Worm (Caenorhabditis elegans) whole organism, young adult: ENCODE data around the gene cyp-33C11.
"Not testable (repeated sequence)": the region's sequence is repeated elsewhere in the genome, so short reads cannot be mapped to it uniquely, and the experiment has no call there.

Experiments used
- B0261.1 ChIP-seq: sonication (generic microtip); optimal IDR thresholded peaks from 2 replicates; lab custom pipeline; 2016; ENCODE audit warnings: mild to moderate bottlenecking, missing genetic modification characterization, moderate library complexity, missing compliant biosample characterization
- C06A6.2 ChIP-seq: fragments of 200-800 bp; sonication (Bioruptor generic); conservative IDR thresholded peaks from 2 replicates; pipeline ENCODE4 v1.3.6; 2022; ENCODE audit warnings: missing genetic modification characterization, missing compliant biosample characterization
- D2030.7 ChIP-seq: fragments of 200-800 bp; sonication (Bioruptor generic); IDR thresholded peaks from 2 replicates; pipeline ENCODE4 v1.3.6; 2022; ENCODE audit warnings: missing genetic modification reagents, missing genetic modification characterization, missing compliant biosample characterization
- T26A5.8 ChIP-seq: sonication (generic microtip); optimal IDR thresholded peaks from 2 replicates; lab custom pipeline; 2016; ENCODE audit warnings: missing genetic modification characterization, missing compliant biosample characterization
- Y53F4B.3 ChIP-seq: fragments of 200-800 bp; sonication (Bioruptor generic); IDR thresholded peaks from 2 replicates; pipeline ENCODE4 v1.3.6; 2022; ENCODE audit warnings: missing genetic modification reagents, missing genetic modification characterization, missing compliant biosample characterization
- akir-1 ChIP-seq: fragments of 200-800 bp; sonication (Bioruptor generic); optimal IDR thresholded peaks from 2 replicates; lab custom pipeline; 2018; ENCODE audit warnings: mild to moderate bottlenecking, missing genetic modification characterization, moderate library complexity, missing compliant biosample characterization
- aptf-3 ChIP-seq: fragments of 200-800 bp; sonication (Bioruptor generic); IDR thresholded peaks from 2 replicates; pipeline ENCODE4 v1.3.6; 2022; ENCODE audit warnings: missing genetic modification characterization, missing compliant biosample characterization
- attf-3 ChIP-seq: fragments of 200-800 bp; sonication (Bioruptor generic); conservative IDR thresholded peaks from 2 replicates; pipeline ENCODE4 v1.3.6; 2022; ENCODE audit warnings: missing genetic modification reagents, missing genetic modification characterization, missing compliant biosample characterization
- ceh-40 ChIP-seq: fragments of 200-800 bp; sonication (Bioruptor generic); IDR thresholded peaks from 2 replicates; pipeline ENCODE4 v1.3.6; 2022; ENCODE audit warnings: missing genetic modification characterization, missing compliant biosample characterization
- egl-18 ChIP-seq: fragments of 200-800 bp; sonication (Bioruptor generic); IDR thresholded peaks from 2 replicates; pipeline ENCODE4 v1.3.6; 2022; ENCODE audit warnings: missing genetic modification reagents, missing genetic modification characterization, missing compliant biosample characterization
- egl-44 ChIP-seq: fragments of 200-800 bp; sonication (Bioruptor generic); IDR thresholded peaks from 2 replicates; pipeline ENCODE4 v1.3.6; 2022; ENCODE audit warnings: missing genetic modification reagents, missing genetic modification characterization, missing compliant biosample characterization
- ekl-4 ChIP-seq: fragments of 200-800 bp; sonication (Bioruptor generic); IDR thresholded peaks from 2 replicates; pipeline ENCODE4 v1.3.6; 2022; ENCODE audit warnings: missing genetic modification reagents, missing genetic modification characterization, missing compliant biosample characterization
- hmg-20 ChIP-seq: fragments of 200-800 bp; sonication (Bioruptor generic); IDR thresholded peaks from 2 replicates; pipeline ENCODE4 v1.3.6; 2022; ENCODE audit warnings: missing genetic modification reagents, missing genetic modification characterization, missing compliant biosample characterization
- lin-26 ChIP-seq: fragments of 200-800 bp; sonication (Bioruptor generic); IDR thresholded peaks from 2 replicates; pipeline ENCODE4 v1.3.6; 2022; ENCODE audit warnings: missing genetic modification reagents, missing genetic modification characterization, missing compliant biosample characterization
- lir-1 ChIP-seq: fragments of 200-800 bp; sonication (Bioruptor generic); conservative IDR thresholded peaks from 2 replicates; pipeline ENCODE4 v1.3.6; 2022; ENCODE audit warnings: missing genetic modification reagents, missing genetic modification characterization, missing compliant biosample characterization
- lsy-27 ChIP-seq: sonication (generic microtip); optimal IDR thresholded peaks from 2 replicates; lab custom pipeline; 2017; ENCODE audit warnings: missing genetic modification characterization, mild to moderate bottlenecking, missing compliant biosample characterization, antibody characterized with exemption, missing genotype, borderline replicate concordance; ENCODE audit not compliant: insufficient read depth
- madf-8 ChIP-seq: fragments of 200-800 bp; sonication (Bioruptor generic); conservative IDR thresholded peaks from 2 replicates; pipeline ENCODE4 v1.3.6; 2022; ENCODE audit warnings: missing genetic modification reagents, missing genetic modification characterization, missing compliant biosample characterization
- mel-28 ChIP-seq: sonication (generic microtip); optimal IDR thresholded peaks from 2 replicates; lab custom pipeline; 2016; ENCODE audit warnings: borderline replicate concordance, mild to moderate bottlenecking, missing genetic modification characterization, missing compliant biosample characterization
- mxl-1 ChIP-seq: sonication (generic microtip); optimal IDR thresholded peaks from 2 replicates; lab custom pipeline; 2016; ENCODE audit warnings: missing genetic modification characterization, missing compliant biosample characterization
- nfyb-1 ChIP-seq: fragments of 200-800 bp; sonication (Bioruptor generic); IDR thresholded peaks from 2 replicates; pipeline ENCODE4 v1.3.6; 2022; ENCODE audit warnings: missing genetic modification reagents, missing genetic modification characterization, missing compliant biosample characterization
- nhr-179 ChIP-seq: sonication (generic microtip); optimal IDR thresholded peaks from 2 replicates; lab custom pipeline; 2016; ENCODE audit warnings: mild to moderate bottlenecking, missing genetic modification characterization, missing compliant biosample characterization
- rpc-1 ChIP-seq, 2 experiments: fragments of 150-350 bp in 1 of 2; sonication (generic microtip) in 1 of 2; optimal IDR thresholded peaks; 2 replicates each; lab custom pipeline; 2014 to 2018; ENCODE audit warnings: missing biosample characterization in 1 of 2, missing genetic modification characterization in 1 of 2, missing genetic modification reagents in 1 of 2, missing genotype in 1 of 2
- tbp1 ChIP-seq: fragments of 200-800 bp; sonication (Bioruptor generic); optimal IDR thresholded peaks from 2 replicates; lab custom pipeline; 2018; ENCODE audit warnings: mild to moderate bottlenecking, missing genetic modification characterization, missing compliant biosample characterization
- xnd-1 ChIP-seq: sonication (generic microtip); optimal IDR thresholded peaks from 2 replicates; lab custom pipeline; 2016; ENCODE audit warnings: missing genotype, missing genetic modification reagents, missing genetic modification characterization, missing compliant biosample characterization
- ztf-18 ChIP-seq: sonication (generic microtip); optimal IDR thresholded peaks from 2 replicates; lab custom pipeline; 2016; ENCODE audit warnings: missing genotype, mild to moderate bottlenecking, missing genetic modification characterization, missing compliant biosample characterization
- ztf-22 ChIP-seq: fragments of 200-800 bp; sonication (Bioruptor generic); optimal IDR thresholded peaks from 2 replicates; lab custom pipeline; 2018; ENCODE audit warnings: mild to moderate bottlenecking, missing genetic modification characterization, moderate library complexity, missing compliant biosample characterization
- ztf-25 ChIP-seq: fragments of 200-800 bp; sonication (Bioruptor generic); IDR thresholded peaks from 2 replicates; pipeline ENCODE4 v1.3.6; 2022; ENCODE audit warnings: missing genetic modification reagents, missing genetic modification characterization, missing compliant biosample characterization
- ztf-28 ChIP-seq: fragments of 200-800 bp; sonication (Bioruptor generic); IDR thresholded peaks from 2 replicates; pipeline ENCODE4 v1.3.6; 2022; ENCODE audit warnings: missing genetic modification reagents, missing genetic modification characterization, missing compliant biosample characterization

The cyp-33C11 gene

DNA sequence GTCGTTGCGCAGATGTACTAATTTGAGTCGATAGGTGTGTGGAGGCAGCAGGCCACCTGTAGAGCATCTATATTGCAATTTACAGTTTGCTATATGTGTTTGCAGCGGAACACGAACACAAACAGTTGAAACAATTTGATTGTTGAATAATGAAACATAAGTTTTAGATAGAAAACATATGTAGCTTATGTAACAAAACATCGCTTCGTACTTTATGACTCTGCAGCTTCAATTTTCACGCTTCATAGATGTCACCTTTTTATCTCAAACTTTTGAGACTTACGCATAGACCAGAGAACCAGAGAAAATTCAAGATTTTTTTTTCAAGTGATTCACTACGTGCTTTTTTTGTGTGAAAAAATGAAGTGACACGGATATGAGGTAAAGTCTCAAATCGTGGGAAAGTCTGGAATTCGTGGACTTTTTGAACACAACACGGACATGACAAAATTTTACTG is 11.1 kb upstream of the cyp-33C11 start, which contains the start of gene fbxb-72 (continued):
- 0 out of 2 replicates have a peak, but pooled peaks have one; percentile 3 for TF ChIP-seq hmg-20 (GFP tag; lab: Robert Waterston, UW)

DNA sequence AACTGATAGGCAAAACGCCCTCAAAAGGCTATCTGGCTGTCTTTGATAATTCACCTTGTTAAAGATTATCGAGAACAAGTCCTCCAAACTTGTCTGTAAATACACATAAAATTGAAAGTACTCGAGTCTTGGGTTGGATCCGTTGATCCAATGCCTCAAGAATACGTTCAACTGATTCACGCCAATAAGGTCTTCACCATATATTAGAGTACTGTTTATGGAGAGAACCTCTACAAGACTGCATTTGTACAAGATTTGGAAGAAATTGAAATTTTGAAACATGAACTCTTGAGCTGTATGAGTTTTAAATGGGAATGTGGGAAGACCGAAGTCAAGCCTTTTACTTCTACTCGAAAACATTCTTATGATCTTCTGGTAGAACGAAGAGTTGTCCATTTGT is 10.1 kb upstream of the cyp-33C11 start:
- no peak for TF ChIP-seq ztf-28 (GFP tag; lab: Robert Waterston, UW)
- TF ChIP-seq Y53F4B.3 = no peak
- no peak for TF ChIP-seq egl-44 (GFP tag; lab: Robert Waterston, UW)
- TF ChIP-seq, all 124 proteins: peak for 0

DNA sequence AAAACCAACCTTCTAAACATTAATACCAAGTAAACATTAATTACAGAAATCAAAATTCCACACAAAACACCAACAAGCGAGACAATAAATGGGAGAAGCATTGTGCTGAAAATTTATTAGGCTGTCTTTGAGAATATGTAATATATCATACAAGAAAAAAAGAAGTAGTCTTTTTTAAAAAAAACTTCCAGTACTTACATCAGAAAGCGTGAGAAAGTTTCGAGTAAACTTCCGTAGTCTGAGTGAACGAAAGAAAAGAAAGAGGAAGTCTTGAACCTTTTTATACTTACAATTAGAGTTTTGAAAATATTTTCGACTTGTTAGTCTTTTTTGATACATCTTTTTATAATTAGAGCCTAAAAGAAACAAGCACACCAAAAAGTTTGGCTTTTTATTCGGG is 6.9 kb upstream of the cyp-33C11 start, which contains the start of gene srbc-40:
srbc-40 (minus strand) TSS at position 101 of the 400 bp plus-strand sequence.
- TF ChIP-seq ztf-18 (tag; lab: Kevin White, UChicago) (no peak), akir-1 (no peak), ekl-4 (GFP tag; lab: Robert Waterston, UW) (no peak)

DNA sequence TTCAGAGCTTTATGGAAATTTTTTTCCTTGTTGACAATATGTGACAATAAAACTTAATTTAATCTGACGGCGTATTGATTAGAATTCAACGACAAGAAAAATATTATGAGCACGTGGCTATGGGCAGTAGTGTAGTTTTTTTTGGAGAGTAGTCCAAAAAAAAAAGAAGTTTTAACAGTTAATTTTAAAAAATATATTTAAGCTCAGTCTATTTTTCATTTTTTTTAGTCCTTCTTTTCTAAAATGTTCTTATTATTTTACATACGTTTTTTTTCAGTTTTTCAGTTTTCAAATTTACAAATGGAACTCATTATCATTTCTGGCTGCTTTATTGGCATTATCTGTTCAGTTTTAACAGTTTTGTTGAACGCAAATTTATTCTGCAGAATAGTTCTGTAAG is 4.0 kb downstream of the cyp-33C11 start, which contains the start of gene srbc-39:
srbc-39 (plus strand) TSS at position 301 of the 400 bp plus-strand sequence.
- TF ChIP-seq mxl-1 (tag; lab: Kevin White, UChicago) = no peak
- TF ChIP-seq lsy-27 (tag; lab: Kevin White, UChicago) = no peak
- TF ChIP-seq madf-8 (GFP tag; lab: Robert Waterston, UW) = no peak
- TF ChIP-seq mel-28 = no peak

DNA sequence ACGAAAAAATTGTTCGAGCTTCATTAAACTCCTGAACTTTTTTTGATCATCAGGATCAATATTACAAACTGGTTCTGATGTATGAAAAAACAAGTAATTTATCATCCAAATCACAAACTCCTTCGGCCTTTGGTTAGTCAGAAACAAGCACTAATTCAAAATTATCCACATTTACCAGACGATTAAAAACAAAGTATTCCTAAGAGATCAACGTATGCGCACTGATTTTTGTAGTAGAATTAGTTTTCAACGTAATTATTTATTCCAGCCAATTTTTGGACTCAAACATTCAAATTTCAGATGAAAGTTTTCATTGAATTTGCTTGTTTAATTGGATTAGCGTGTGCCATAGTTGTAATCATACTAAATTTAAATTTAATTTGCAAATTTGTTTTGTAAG is 5.9 kb downstream of the cyp-33C11 start, which contains the start of gene srbc-38:
srbc-38 (plus strand) TSS at position 301 of the 400 bp plus-strand sequence.
- TF ChIP-seq egl-18 (no peak), attf-3 (no peak), C06A6.2 (GFP tag; lab: Robert Waterston, UW) (no peak), Y53F4B.3 (no peak), nfyb-1 (no peak)

DNA sequence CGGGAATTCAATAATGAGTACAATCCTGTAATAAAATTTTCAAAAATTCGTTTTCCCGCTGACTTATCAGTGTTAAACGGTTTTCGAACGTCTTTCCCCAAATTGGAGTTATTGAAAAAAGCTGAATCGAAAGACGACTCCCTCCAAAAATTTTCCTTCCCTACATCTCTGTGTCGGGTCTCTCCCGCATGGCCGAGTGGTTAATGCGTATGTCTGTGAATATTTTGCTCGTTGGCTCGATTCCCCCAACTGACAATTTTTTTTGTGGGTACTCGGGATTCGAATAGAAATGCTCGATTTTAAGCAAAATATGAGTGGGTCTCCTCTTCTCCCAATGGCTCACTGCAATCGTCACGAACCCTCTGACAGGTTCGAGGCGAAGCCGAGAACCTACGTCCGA is 6.3 kb downstream of the cyp-33C11 start:
- not testable (repeated sequence) for TF ChIP-seq rpc-1 (optimal IDR thresholded peaks at IDR 0.05; lab: Kevin White, UChicago)
- TF ChIP-seq rpc-1 (tag; optimal IDR thresholded peaks at IDR 0.05; lab: Kevin White, UChicago) (peak; percentile 50), tbp1 (GFP tag; lab: Kevin White, UChicago) (peak; percentile 82), aptf-3 (0 out of 2 replicates have a peak, but pooled peaks have one; percentile 31), lin-26 (peak; percentile 87), ztf-25 (GFP tag; lab: Robert Waterston, UW) (peak; percentile 67; the same call in 1 of the 2 replicates), B0261.1 (tag; lab: Kevin White, UChicago) (peak; percentile 54), D2030.7 (GFP tag; lab: Robert Waterston, UW) (peak; percentile 26; the same call in 1 of the 2 replicates)

DNA sequence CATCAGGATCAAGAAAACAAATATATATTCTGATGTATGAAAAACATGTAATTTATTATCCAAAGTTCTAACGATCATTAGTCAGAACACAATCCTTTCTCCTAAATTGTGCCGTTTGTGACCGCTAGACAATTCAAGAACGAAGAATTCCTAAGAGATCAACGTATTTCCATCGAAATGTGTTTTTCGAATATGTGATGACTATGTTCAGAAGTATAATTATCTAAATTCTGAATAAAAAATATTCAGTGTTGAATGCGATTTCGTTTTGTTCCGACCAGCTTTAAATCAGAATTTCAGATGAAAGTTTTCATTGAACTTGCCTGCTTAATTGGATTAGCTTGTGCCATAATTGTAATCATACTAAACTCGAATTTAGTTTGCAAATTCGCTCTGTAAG is 10.5 kb downstream of the cyp-33C11 start, which contains the start of gene srbc-37:
srbc-37 (plus strand) TSS at position 301 of the 400 bp plus-strand sequence.
- TF ChIP-seq ztf-22 = no peak
- TF ChIP-seq nhr-179 = no peak
- no peak for TF ChIP-seq T26A5.8 (tag; lab: Kevin White, UChicago)
- no peak for TF ChIP-seq xnd-1
- no peak for TF ChIP-seq ceh-40 (GFP tag; lab: Robert Waterston, UW)
- TF ChIP-seq lir-1 (GFP tag; lab: Robert Waterston, UW) = no peak
